Worm (Caenorhabditis elegans) whole organism, L2 larva: ENCODE results near the gene clec-50.

Source experiments
- C34F6.9 ChIP-seq: fragments of 150-350 bp; optimal IDR thresholded peaks from 2 replicates; lab custom pipeline; 2014; ENCODE audit warnings: missing biosample characterization, missing genetic modification characterization
- F13H6.1 ChIP-seq: sonication (generic microtip); optimal IDR thresholded peaks from 2 replicates; lab custom pipeline; 2016; ENCODE audit warnings: missing genetic modification characterization, missing compliant biosample characterization
- R02D3.7 ChIP-seq: fragments of 150-350 bp; optimal IDR thresholded peaks from 2 replicates; lab custom pipeline; 2014; ENCODE audit warnings: missing biosample characterization, missing genetic modification characterization
- Y55F3AM.14 ChIP-seq: fragments of 200-800 bp; sonication (Bioruptor generic); optimal IDR thresholded peaks from 2 replicates; lab custom pipeline; 2018; ENCODE audit warnings: mild to moderate bottlenecking, missing genetic modification characterization, missing compliant biosample characterization
- ZK546.5 ChIP-seq: sonication (generic microtip); optimal IDR thresholded peaks from 2 replicates; lab custom pipeline; 2017; ENCODE audit warnings: missing biosample characterization, missing genetic modification characterization
- aly-2 ChIP-seq: fragments of 150-350 bp; optimal IDR thresholded peaks from 2 replicates; lab custom pipeline; 2014; ENCODE audit warnings: missing biosample characterization, missing genetic modification characterization
- ama-1 ChIP-seq: fragments of 150-350 bp; optimal IDR thresholded peaks from 2 replicates; lab custom pipeline; 2018; ENCODE audit warnings: inconsistent platforms
- blmp-1 ChIP-seq: sonication (generic microtip); optimal IDR thresholded peaks from 2 replicates; lab custom pipeline; 2017; ENCODE audit warnings: missing genetic modification characterization, mild to moderate bottlenecking, missing compliant biosample characterization, antibody characterized with exemption, moderate library complexity; ENCODE audit not compliant: insufficient read depth
- ceh-16 ChIP-seq: fragments of 150-350 bp; optimal IDR thresholded peaks from 2 replicates; lab custom pipeline; 2014; ENCODE audit warnings: missing biosample characterization, missing genetic modification characterization
- ceh-82 ChIP-seq: fragments of 150-350 bp; optimal IDR thresholded peaks from 2 replicates; lab custom pipeline; 2014; ENCODE audit warnings: missing biosample characterization, missing genetic modification characterization
- crh-2 ChIP-seq: sonication (generic microtip); optimal IDR thresholded peaks from 2 replicates; lab custom pipeline; 2017; ENCODE audit warnings: missing biosample characterization, missing genetic modification characterization
- egl-27 ChIP-seq: sonication (generic microtip); optimal IDR thresholded peaks from 3 replicates; lab custom pipeline; 2017; ENCODE audit warnings: missing biosample characterization, missing genetic modification reagents, missing genetic modification characterization
- elt-1 ChIP-seq: fragments of 150-350 bp; optimal IDR thresholded peaks from 2 replicates; lab custom pipeline; 2014; ENCODE audit warnings: missing biosample characterization, missing genetic modification characterization
- elt-3 ChIP-seq: sonication (generic microtip); optimal IDR thresholded peaks from 2 replicates; lab custom pipeline; 2017; ENCODE audit warnings: missing biosample characterization, missing genetic modification characterization
- fos-1 ChIP-seq: fragments of 150-350 bp; optimal IDR thresholded peaks from 2 replicates; lab custom pipeline; 2014; ENCODE audit warnings: missing biosample characterization, missing genetic modification characterization
- lin-13 ChIP-seq: fragments of 150-350 bp; optimal IDR thresholded peaks from 2 replicates; lab custom pipeline; 2014; ENCODE audit warnings: missing biosample characterization, missing genetic modification reagents, missing genetic modification characterization
- lsy-2 ChIP-seq, 2 experiments: fragments of 150-350 bp in 1 of 2; sonication (generic microtip) in 1 of 2; optimal IDR thresholded peaks; 2 replicates each; lab custom pipeline; 2014 to 2017; ENCODE audit warnings: missing biosample characterization in 2 of 2, missing genetic modification characterization in 2 of 2
- mab-5 ChIP-seq: fragments of 150-350 bp; optimal IDR thresholded peaks from 2 replicates; lab custom pipeline; 2014; ENCODE audit warnings: missing biosample characterization, missing genetic modification characterization
- nhr-10 ChIP-seq: sonication (generic microtip); optimal IDR thresholded peaks from 2 replicates; lab custom pipeline; 2017; ENCODE audit warnings: missing biosample characterization, missing genetic modification characterization
- nhr-11 ChIP-seq: fragments of 150-350 bp; optimal IDR thresholded peaks from 2 replicates; lab custom pipeline; 2014; ENCODE audit warnings: missing biosample characterization, missing genetic modification characterization
- nhr-12 ChIP-seq: fragments of 150-350 bp; optimal IDR thresholded peaks from 2 replicates; lab custom pipeline; 2014; ENCODE audit warnings: missing biosample characterization, missing genetic modification characterization
- nhr-21 ChIP-seq: fragments of 150-350 bp; optimal IDR thresholded peaks from 2 replicates; lab custom pipeline; 2014; ENCODE audit warnings: missing biosample characterization, missing genetic modification characterization
- nhr-23 ChIP-seq: fragments of 150-350 bp; optimal IDR thresholded peaks from 2 replicates; lab custom pipeline; 2014; ENCODE audit warnings: missing biosample characterization, missing genetic modification reagents, missing genetic modification characterization
- nhr-237 ChIP-seq: fragments of 150-350 bp; optimal IDR thresholded peaks from 2 replicates; lab custom pipeline; 2014; ENCODE audit warnings: missing biosample characterization, missing genetic modification characterization
- nhr-25 ChIP-seq: fragments of 150-350 bp; sonication (generic microtip); optimal IDR thresholded peaks from 3 replicates; lab custom pipeline; 2014; ENCODE audit warnings: missing biosample characterization, missing genetic modification characterization
- nhr-6 ChIP-seq: fragments of 150-350 bp; optimal IDR thresholded peaks from 2 replicates; lab custom pipeline; 2014; ENCODE audit warnings: missing biosample characterization, missing genetic modification characterization
- nhr-77 ChIP-seq: fragments of 150-350 bp; optimal IDR thresholded peaks from 2 replicates; lab custom pipeline; 2014; ENCODE audit warnings: missing biosample characterization, missing genetic modification characterization
- sma-3 ChIP-seq: sonication (generic microtip); optimal IDR thresholded peaks from 2 replicates; lab custom pipeline; 2016; ENCODE audit warnings: missing genetic modification reagents, missing genetic modification characterization, missing compliant biosample characterization
- unc-39 ChIP-seq: fragments of 150-350 bp; optimal IDR thresholded peaks from 2 replicates; lab custom pipeline; 2014; ENCODE audit warnings: missing biosample characterization, missing genetic modification characterization
- unc-55 ChIP-seq: fragments of 150-350 bp; sonication (generic microtip); optimal IDR thresholded peaks from 3 replicates; lab custom pipeline; 2014; ENCODE audit warnings: missing biosample characterization, missing genetic modification reagents, missing genetic modification characterization
- unc-62 ChIP-seq: fragments of 150-350 bp; optimal IDR thresholded peaks from 2 replicates; lab custom pipeline; 2014; ENCODE audit warnings: missing biosample characterization, missing genetic modification reagents, missing genetic modification characterization
- zag-1 ChIP-seq: fragments of 150-350 bp; optimal IDR thresholded peaks from 2 replicates; lab custom pipeline; 2014; ENCODE audit warnings: missing biosample characterization, missing genetic modification characterization
- ztf-1 ChIP-seq: fragments of 200-800 bp; sonication (Bioruptor generic); conservative IDR thresholded peaks from 2 replicates; pipeline ENCODE4 v1.3.6; 2022; ENCODE audit warnings: missing genetic modification characterization, missing compliant biosample characterization

Gene clec-50

ce11 chrV:19790248-19790647, 35.1 kb upstream of the clec-50 start:
- TF ChIP-seq nhr-6 (tag; lab: Kevin White, UChicago), result no peak
- TF ChIP-seq mab-5 (tag; lab: Kevin White, UChicago), result no peak
- TF ChIP-seq ZK546.5, result no peak
- TF ChIP-seq aly-2 (tag; lab: Kevin White, UChicago), result no peak
- TF ChIP-seq ceh-82 (tag; lab: Kevin White, UChicago), result no peak
- TF ChIP-seq F13H6.1, result no peak
- no peak for TF ChIP-seq nhr-21 (tag; lab: Kevin White, UChicago)

- TF ChIP-seq blmp-1 (tag; lab: Kevin White, UChicago) (no peak), elt-1 (tag; lab: Kevin White, UChicago) (no peak), zag-1 (no peak), fos-1 (peak; percentile 72), nhr-77 (no peak), nhr-10 (no peak), Y55F3AM.14 (GFP tag; lab: Kevin White, UChicago) (no peak)
Measured at ce11 chrV:19788360-19788759, 33.2 kb upstream of the clec-50 start, which contains the start of gene clec-258. Gene clec-258, plus strand, starts transcription at chrV:19788440.

- TF ChIP-seq nhr-23 (tag; lab: Kevin White, UChicago) (no peak), R02D3.7 (no peak), C34F6.9 (tag; lab: Kevin White, UChicago) (no peak), nhr-77 (no peak), crh-2 (tag; lab: Kevin White, UChicago) (no peak), F13H6.1 (no peak), lin-13 (GFP tag; lab: Kevin White, UChicago) (no peak), unc-39 (tag; lab: Kevin White, UChicago) (no peak), nhr-21 (tag; lab: Kevin White, UChicago) (no peak), nhr-11 (no peak), unc-55 (GFP tag; lab: Kevin White, UChicago) (no peak)
Measured at ce11 chrV:19783829-19784228, 28.7 kb upstream of the clec-50 start, which contains the start of gene srt-45. Gene srt-45, plus strand, starts transcription at chrV:19784129.

ce11 chrV:19779220-19779619, 24.1 kb upstream of the clec-50 start:
- no peak for TF ChIP-seq nhr-11
- TF ChIP-seq elt-3 (tag; lab: Kevin White, UChicago), result no peak
- TF ChIP-seq ceh-82 (tag; lab: Kevin White, UChicago), result no peak
- no peak for TF ChIP-seq lsy-2 (tag; optimal IDR thresholded peaks at IDR 0.05; lab: Kevin White, UChicago)
- no peak for TF ChIP-seq ama-1 (lab: Kevin White, UChicago)
- no peak for TF ChIP-seq unc-39 (tag; lab: Kevin White, UChicago)
- no peak for TF ChIP-seq nhr-6 (tag; lab: Kevin White, UChicago)
- no peak for TF ChIP-seq fos-1
- no peak for TF ChIP-seq elt-1 (tag; lab: Kevin White, UChicago)
- TF ChIP-seq nhr-21 (tag; lab: Kevin White, UChicago), result no peak
- no peak for TF ChIP-seq nhr-237
- no peak for TF ChIP-seq sma-3 (GFP tag; lab: Kevin White, UChicago)
- TF ChIP-seq unc-55 (GFP tag; lab: Kevin White, UChicago), result no peak
- no peak for TF ChIP-seq unc-62 (GFP tag; lab: Kevin White, UChicago)
- TF ChIP-seq, all 48 proteins: peak for 0

- no peak for TF ChIP-seq lsy-2 (tag; optimal IDR thresholded peaks at IDR 0.05; lab: Kevin White, UChicago)
- TF ChIP-seq egl-27 (tag; lab: Kevin White, UChicago), result no peak
- no peak for TF ChIP-seq nhr-25 (tag; lab: Kevin White, UChicago)
- TF ChIP-seq elt-1 (tag; lab: Kevin White, UChicago), result no peak
- TF ChIP-seq nhr-12 (tag; lab: Kevin White, UChicago), result no peak
- no peak for TF ChIP-seq ztf-1 (GFP tag; lab: Robert Waterston, UW)
- TF ChIP-seq nhr-11, result no peak
- TF ChIP-seq nhr-77, result no peak
- TF ChIP-seq mab-5 (tag; lab: Kevin White, UChicago), result no peak
- TF ChIP-seq, all 48 proteins: peak for 0
Measured at ce11 chrV:19778608-19779007, 23.4 kb upstream of the clec-50 start, which contains the start of gene fbxa-194. Gene fbxa-194, minus strand, starts transcription at chrV:19778708.

ce11 chrV:19777227-19777626, 22.1 kb upstream of the clec-50 start, which contains the start of gene fbxa-118:
Gene fbxa-118, minus strand, starts transcription at chrV:19777327.
- TF ChIP-seq lsy-2 (tag; optimal IDR thresholded peaks at IDR 0.05; lab: Kevin White, UChicago), result no peak
- TF ChIP-seq ceh-16 (tag; lab: Kevin White, UChicago), result no peak
- no peak for TF ChIP-seq nhr-21 (tag; lab: Kevin White, UChicago)
- TF ChIP-seq lin-13 (GFP tag; lab: Kevin White, UChicago), result no peak
- no peak for TF ChIP-seq F13H6.1
- TF ChIP-seq egl-27 (tag; lab: Kevin White, UChicago), result no peak
- TF ChIP-seq C34F6.9 (tag; lab: Kevin White, UChicago), result no peak
